Fruit fly (Drosophila melanogaster) S2 (cell line): ENCODE results near the gene CG14565.

ENCODE experiments used
- CG8478 ChIP-seq: fragments of >200 bp; optimal IDR thresholded peaks from 2 replicates; lab custom pipeline; 2018
- CTCF ChIP-seq, 2 experiments: fragments of >200 bp; optimal IDR thresholded peaks; 2 replicates each; lab custom pipeline; 2018

DNA sequence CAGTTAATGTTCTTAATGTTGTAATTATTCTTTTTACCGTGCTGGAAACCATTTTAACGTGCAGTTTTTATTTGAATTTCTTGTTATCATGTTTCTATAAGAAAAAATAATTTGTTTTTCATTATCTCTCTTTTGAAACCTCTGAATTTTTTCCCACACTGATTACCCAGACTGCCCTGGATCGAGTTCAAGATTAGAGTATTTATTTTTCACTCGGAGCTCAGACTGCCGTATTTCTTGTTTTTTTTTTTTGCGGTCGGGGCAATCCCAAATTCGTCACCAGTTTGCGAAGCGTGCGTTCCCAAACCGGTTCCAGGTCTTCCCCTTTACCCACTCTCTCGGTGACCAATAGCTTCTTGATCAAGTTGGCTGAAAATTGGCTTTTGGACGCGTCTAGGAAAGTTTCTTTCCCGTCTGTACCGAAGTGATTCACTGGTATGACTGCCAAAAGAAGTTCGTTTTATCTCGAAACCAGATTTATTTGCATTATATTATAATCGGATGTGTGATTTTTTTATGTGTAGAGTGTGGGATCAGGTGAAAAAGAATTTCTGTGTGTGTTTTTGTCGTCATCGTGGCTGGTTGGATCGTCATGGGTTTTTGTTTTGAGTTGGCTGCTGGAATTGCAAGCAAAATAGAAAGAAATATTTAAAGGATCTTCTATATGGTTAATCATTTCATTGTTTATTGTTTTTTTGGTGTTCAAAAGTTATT, 4.9 kb downstream of the CG14565 start:
- TF ChIP-seq CTCF (optimal IDR thresholded peaks at IDR 0.05; lab: Kevin White, UChicago): no peak
- no peak for TF ChIP-seq CG8478
